Worm (Caenorhabditis elegans): ENCODE data around the gene clc-5.

- TF ChIP-seq him-1 (tag; optimal IDR thresholded peaks at IDR 0.05) (no peak), dao-5 (tag; optimal IDR thresholded peaks at IDR 0.05) (no peak), W03F9.2 (tag; optimal IDR thresholded peaks at IDR 0.05) (no peak)
Observed at ce11 chrX:7404551-7404950, 28.8 kb upstream of the clc-5 start.
